Worm (Caenorhabditis elegans) whole organism, L4/young adult: ENCODE data around the gene del-1.

Experiments used
- dao-5 ChIP-seq: sonication (generic microtip); optimal IDR thresholded peaks from 2 replicates; lab custom pipeline; 2016; ENCODE audit warnings: missing genotype, missing genetic modification characterization, moderate library complexity, missing compliant biosample characterization
- him-1 ChIP-seq: sonication (generic microtip); optimal IDR thresholded peaks from 2 replicates; lab custom pipeline; 2016; ENCODE audit warnings: missing genotype, missing genetic modification reagents, missing genetic modification characterization, missing compliant biosample characterization

DNA sequence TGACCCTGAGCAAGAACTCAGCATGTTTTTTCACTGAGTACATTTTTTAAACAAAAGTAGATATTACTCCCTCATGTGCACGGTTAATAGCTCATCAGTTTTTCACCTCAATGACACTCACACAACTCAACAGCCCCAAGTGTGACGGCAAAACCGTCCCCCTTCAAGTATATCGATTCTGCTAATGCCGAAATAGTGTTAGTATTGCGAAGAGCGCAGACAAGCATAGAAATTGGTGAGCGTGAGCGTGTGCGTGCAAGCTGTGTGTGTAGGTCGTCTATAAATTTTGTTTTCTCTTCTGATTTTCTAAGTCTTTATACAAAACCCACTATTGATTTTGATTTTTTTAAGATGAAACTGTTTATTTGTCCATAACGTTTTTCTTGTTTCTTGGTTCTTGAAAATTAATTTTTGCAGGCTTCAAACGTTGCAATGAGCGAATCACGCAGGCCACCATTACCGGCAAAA lies 29.6 kb upstream of the del-1 start, which contains the start of gene K04C1.2:
- TF ChIP-seq him-1 (tag; lab: Kevin White, UChicago): no peak
- TF ChIP-seq dao-5: no peak
